Worm (Caenorhabditis elegans) whole organism, L3 larva: Measurements from ENCODE around the gene nhr-148.

Experiments
- ZK546.5 ChIP-seq: sonication (generic microtip); optimal IDR thresholded peaks from 2 replicates; lab custom pipeline; 2017; ENCODE audit warnings: missing biosample characterization, missing genetic modification characterization
- aly-2 ChIP-seq: fragments of 150-350 bp; optimal IDR thresholded peaks from 2 replicates; lab custom pipeline; 2014; ENCODE audit warnings: missing biosample characterization, missing genetic modification characterization
- ama-1 ChIP-seq: fragments of 150-350 bp; optimal IDR thresholded peaks from 2 replicates; lab custom pipeline; 2018
- ceh-9 ChIP-seq: sonication (generic microtip); optimal IDR thresholded peaks from 2 replicates; lab custom pipeline; 2018; ENCODE audit warnings: missing biosample characterization, missing genetic modification characterization
- elt-2 ChIP-seq: sonication (generic microtip); optimal IDR thresholded peaks from 2 replicates; lab custom pipeline; 2016; ENCODE audit warnings: missing genetic modification reagents, mild to moderate bottlenecking, missing genetic modification characterization, missing compliant biosample characterization
- eor-1 ChIP-seq, 2 experiments: fragments of 150-350 bp; optimal IDR thresholded peaks; 2 replicates each; lab custom pipeline; 2014 to 2018; ENCODE audit warnings: missing biosample characterization in 2 of 2, missing genetic modification characterization in 2 of 2
- fos-1 ChIP-seq: fragments of 150-350 bp; optimal IDR thresholded peaks from 2 replicates; lab custom pipeline; 2014; ENCODE audit warnings: missing biosample characterization, missing genetic modification characterization
- jun-1 ChIP-seq: fragments of 150-350 bp; optimal IDR thresholded peaks from 2 replicates; lab custom pipeline; 2014; ENCODE audit warnings: missing biosample characterization, missing genetic modification reagents, missing genetic modification characterization
- mdl-1 ChIP-seq: fragments of 150-350 bp; optimal IDR thresholded peaks from 2 replicates; lab custom pipeline; 2014; ENCODE audit warnings: missing biosample characterization, missing genetic modification characterization
- nhr-23 ChIP-seq: fragments of 150-350 bp; optimal IDR thresholded peaks from 2 replicates; lab custom pipeline; 2014; ENCODE audit warnings: missing biosample characterization, missing genetic modification reagents, missing genetic modification characterization
- nhr-28 ChIP-seq: fragments of 150-350 bp; optimal IDR thresholded peaks from 2 replicates; lab custom pipeline; 2014; ENCODE audit warnings: missing biosample characterization, missing genetic modification characterization
- nhr-43 ChIP-seq: sonication (generic microtip); optimal IDR thresholded peaks from 2 replicates; lab custom pipeline; 2016; ENCODE audit warnings: mild to moderate bottlenecking, missing genetic modification characterization, missing compliant biosample characterization; ENCODE audit not compliant: poor library complexity, severe bottlenecking
- nhr-67 ChIP-seq: fragments of 150-350 bp; optimal IDR thresholded peaks from 2 replicates; lab custom pipeline; 2014; ENCODE audit warnings: missing biosample characterization, missing genetic modification characterization
- nhr-77 ChIP-seq: fragments of 150-350 bp; optimal IDR thresholded peaks from 2 replicates; lab custom pipeline; 2014; ENCODE audit warnings: missing biosample characterization, missing genetic modification characterization
- pha-4 ChIP-seq: fragments of 150-350 bp; optimal IDR thresholded peaks from 2 replicates; lab custom pipeline; 2014; ENCODE audit warnings: missing biosample characterization, missing genetic modification reagents, missing genetic modification characterization
- pqm-1 ChIP-seq: fragments of 150-350 bp; optimal IDR thresholded peaks from 2 replicates; lab custom pipeline; 2017; ENCODE audit warnings: missing biosample characterization, missing genetic modification characterization, inconsistent platforms
- skn-1 ChIP-seq: fragments of 150-350 bp; optimal IDR thresholded peaks from 2 replicates; lab custom pipeline; 2014; ENCODE audit warnings: missing biosample characterization, missing genetic modification characterization
- unc-39 ChIP-seq: sonication (generic microtip); optimal IDR thresholded peaks from 4 replicates; lab custom pipeline; 2017; ENCODE audit warnings: missing biosample characterization, missing genetic modification characterization
- unc-62 ChIP-seq: fragments of 150-350 bp; sonication (generic microtip); optimal IDR thresholded peaks from 4 replicates; lab custom pipeline; 2014; ENCODE audit warnings: missing biosample characterization, missing genetic modification reagents, missing genetic modification characterization
- zag-1 ChIP-seq: fragments of 150-350 bp; optimal IDR thresholded peaks from 2 replicates; lab custom pipeline; 2014; ENCODE audit warnings: missing biosample characterization, missing genetic modification characterization

Gene nhr-148

DNA sequence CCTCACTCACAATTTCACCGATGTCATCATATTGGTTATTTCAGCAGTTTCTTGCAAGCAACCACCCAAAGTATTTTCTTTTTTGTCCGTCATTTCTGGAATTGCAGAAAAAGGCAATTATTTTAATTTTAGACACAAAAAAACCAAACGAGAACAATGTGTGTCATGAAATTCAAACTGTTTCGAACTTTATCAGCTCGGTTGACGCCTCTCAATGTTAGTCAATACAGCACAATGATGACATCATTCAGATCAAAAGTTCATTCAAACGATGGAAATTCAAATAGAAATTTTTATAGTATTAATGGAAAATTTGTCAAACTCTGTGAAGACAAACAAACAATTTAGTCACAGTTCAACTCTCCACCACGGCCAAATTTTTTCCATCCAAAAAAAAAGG is 50.0 kb downstream of the nhr-148 start, which contains the start of gene fbxa-105:
Gene fbxa-105 (minus strand): TSS at position 97 of the 400 bp plus-strand sequence.
- TF ChIP-seq nhr-77 (tag; lab: Kevin White, UChicago) = no peak
- no peak for TF ChIP-seq nhr-23
- TF ChIP-seq skn-1 (tag; lab: Kevin White, UChicago) = no peak
- TF ChIP-seq elt-2 = peak; percentile 60
- TF ChIP-seq ama-1 (lab: Kevin White, UChicago) = no peak
- no peak for TF ChIP-seq zag-1 (tag; lab: Kevin White, UChicago)
- no peak for TF ChIP-seq unc-39
- no peak for TF ChIP-seq nhr-28 (tag; lab: Kevin White, UChicago)
- no peak for TF ChIP-seq jun-1 (tag; lab: Kevin White, UChicago)
- peak; percentile 48 for TF ChIP-seq pha-4
- TF ChIP-seq nhr-67 (tag; lab: Kevin White, UChicago) = no peak
- no peak for TF ChIP-seq ceh-9 (tag; lab: Kevin White, UChicago)
- no peak for TF ChIP-seq mdl-1 (tag; lab: Kevin White, UChicago)
- peak; percentile 9 for TF ChIP-seq pqm-1 (tag; lab: Kevin White, UChicago)
- TF ChIP-seq nhr-43 (tag; lab: Kevin White, UChicago) = no peak
- TF ChIP-seq unc-62 (GFP tag; lab: Kevin White, UChicago) = no peak
- TF ChIP-seq eor-1 (tag; optimal IDR thresholded peaks at IDR 0.05; lab: Kevin White, UChicago) = no peak
- no peak for TF ChIP-seq fos-1 (tag; lab: Kevin White, UChicago)
- TF ChIP-seq aly-2 (tag; lab: Kevin White, UChicago) = no peak
- TF ChIP-seq ZK546.5 = no peak
